Worm (Caenorhabditis elegans): ENCODE data around the gene set-13.

- TF ChIP-seq pha-4 (tag; optimal IDR thresholded peaks at IDR 0.05) (no peak), lin-39 (tag; optimal IDR thresholded peaks at IDR 0.05) (no peak), ztf-11 (tag; optimal IDR thresholded peaks at IDR 0.05) (no peak), unc-62 (GFP tag; optimal IDR thresholded peaks at IDR 0.05) (no peak), aly-2 (tag; optimal IDR thresholded peaks at IDR 0.05) (no peak), ZK546.5 (tag; optimal IDR thresholded peaks at IDR 0.05) (no peak), nhr-28 (tag; optimal IDR thresholded peaks at IDR 0.05) (no peak), nhr-11 (tag; optimal IDR thresholded peaks at IDR 0.05) (no peak), mdl-1 (tag; optimal IDR thresholded peaks at IDR 0.05) (no peak)
Measured at ce11 chrII:2866541-2867124, 49.9 kb downstream of the set-13 start, which contains the start of the genes Y110A2AL.9 and Y110A2AL.3.
